Worm (Caenorhabditis elegans): ENCODE results near the gene ilys-3.
"Not testable (repeated sequence)": the region's sequence is repeated elsewhere in the genome, so short reads cannot be mapped to it uniquely, and the experiment has no call there.

- not testable (repeated sequence) for TF ChIP-seq fos-1 (tag; optimal IDR thresholded peaks at IDR 0.05); nhr-237 (tag; optimal IDR thresholded peaks at IDR 0.05); ZK546.5 (tag; optimal IDR thresholded peaks at IDR 0.05); nhr-11 (tag; optimal IDR thresholded peaks at IDR 0.05); mes-2 (tag; optimal IDR thresholded peaks at IDR 0.05; ENCODE audit: poor library complexity, severe bottlenecking); lin-39 (tag; optimal IDR thresholded peaks at IDR 0.05); nhr-76 (tag; optimal IDR thresholded peaks at IDR 0.05)
Measured at ce11 chrIV:2502609-2503008, 38.4 kb downstream of the ilys-3 start.

Data from whole organism, L4 larva.